Worm (Caenorhabditis elegans): ENCODE measurements around the gene F35C11.3.

DNA sequence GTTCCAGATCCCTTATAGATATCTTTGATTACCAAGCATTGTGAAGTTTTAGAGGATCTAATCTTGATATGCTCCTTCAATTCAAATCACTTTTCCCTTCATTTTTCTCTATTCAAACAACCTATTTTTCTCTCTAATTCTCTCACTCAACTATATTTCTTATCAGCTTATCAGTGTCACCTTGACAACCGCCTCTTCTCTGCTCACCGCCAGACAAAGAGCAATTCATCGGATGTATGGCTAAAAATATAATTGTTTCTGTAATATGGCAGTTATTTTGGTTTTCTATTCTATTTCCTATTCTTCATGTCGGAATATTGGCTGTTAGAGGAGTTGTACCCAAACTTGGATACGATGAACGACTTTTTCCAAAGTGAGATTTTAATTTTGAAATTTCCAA is 3.1 kb downstream of the F35C11.3 start:
- TF ChIP-seq blmp-1 (tag; optimal IDR thresholded peaks at IDR 0.05) (no peak), nhr-76 (tag; optimal IDR thresholded peaks at IDR 0.05) (no peak), ham-2 (GFP tag; optimal IDR thresholded peaks at IDR 0.05) (no peak)
